Fruit fly (Drosophila melanogaster): Measurements from ENCODE around the gene Sfp70A4.

The Sfp70A4 gene

dm6 chr3L:13262250-13262649 lies 34.4 kb downstream of the Sfp70A4 start (continued):
- peak; percentile 58; the same call in 2 of the 3 replicates for TF ChIP-seq CG6163 (GFP tag; IDR thresholded peaks at IDR 0.05)
- no peak for TF ChIP-seq Sox14 (GFP tag; optimal IDR thresholded peaks at IDR 0.05)
- TF ChIP-seq CG10669 (GFP tag; optimal IDR thresholded peaks at IDR 0.05): no peak
- TF ChIP-seq pdm3 (GFP tag; optimal IDR thresholded peaks at IDR 0.05): peak; percentile 12
- no peak for TF ChIP-seq acj6 (GFP tag; optimal IDR thresholded peaks at IDR 0.05)
- TF ChIP-seq CG11762 (GFP tag; optimal IDR thresholded peaks at IDR 0.05; ENCODE audit: insufficient read depth): no peak
- peak; percentile 61 for TF ChIP-seq CG8119 (GFP tag; IDR thresholded peaks at IDR 0.05)

dm6 chr3L:13260718-13261318 lies 35.8 kb downstream of the Sfp70A4 start:
- TF ChIP-seq CG31627 (GFP tag; optimal IDR thresholded peaks at IDR 0.05) (no peak), svp (GFP tag) (peak; percentile 94), vri (GFP tag; optimal IDR thresholded peaks at IDR 0.05) (peak; percentile 27)

- TF ChIP-seq Eip78C (GFP tag): peak; percentile 44
- TF ChIP-seq fkh (GFP tag; optimal IDR thresholded peaks at IDR 0.05): peak; percentile 63
- TF ChIP-seq CG3032 (tag; optimal IDR thresholded peaks at IDR 0.05): no peak
Measured at dm6 chr3L:13259617-13260016, 37.0 kb downstream of the Sfp70A4 start.

dm6 chr3L:13256159-13256558 lies 40.5 kb downstream of the Sfp70A4 start:
- TF ChIP-seq CG6163 (GFP tag; IDR thresholded peaks at IDR 0.05): no peak
- TF ChIP-seq Sox14 (GFP tag; optimal IDR thresholded peaks at IDR 0.05): no peak
- TF ChIP-seq OdsH (GFP tag; optimal IDR thresholded peaks at IDR 0.05): no peak
- no peak for TF ChIP-seq CG4318 (GFP tag; optimal IDR thresholded peaks at IDR 0.05)
- no peak for TF ChIP-seq CG3919 (GFP tag; optimal IDR thresholded peaks at IDR 0.05)
- no peak for TF ChIP-seq fd59A (GFP tag; optimal IDR thresholded peaks at IDR 0.05)
- no peak for TF ChIP-seq cyc (GFP tag; optimal IDR thresholded peaks at IDR 0.05)
- no peak for TF ChIP-seq lz (GFP tag; optimal IDR thresholded peaks at IDR 0.05)
- TF ChIP-seq CG3032 (tag; optimal IDR thresholded peaks at IDR 0.05): no peak
- no peak for TF ChIP-seq CG1621 (tag; optimal IDR thresholded peaks at IDR 0.05)
- peak; percentile 9 for TF ChIP-seq net (GFP tag; optimal IDR thresholded peaks at IDR 0.05)
- no peak for TF ChIP-seq CG31627 (GFP tag; optimal IDR thresholded peaks at IDR 0.05)
- TF ChIP-seq Ets21C (GFP tag; optimal IDR thresholded peaks at IDR 0.05): no peak
- peak in 1 of 2 experiments; percentile 13 for TF ChIP-seq salr (GFP tag; optimal IDR thresholded peaks at IDR 0.05)
- no peak for TF ChIP-seq CG10631 (GFP tag; optimal IDR thresholded peaks at IDR 0.05)
- TF ChIP-seq CG6854 (GFP tag; optimal IDR thresholded peaks at IDR 0.05): peak; percentile 98
- TF ChIP-seq CG8632 (GFP tag; optimal IDR thresholded peaks at IDR 0.05): no peak

- TF ChIP-seq pdm3 (GFP tag; optimal IDR thresholded peaks at IDR 0.05): no peak
- 0 out of 3 replicates have a peak, but pooled peaks have one; percentile 5 for TF ChIP-seq CG6163 (GFP tag; IDR thresholded peaks at IDR 0.05)
- peak; percentile 33 for TF ChIP-seq CG10631 (GFP tag; optimal IDR thresholded peaks at IDR 0.05)
- peak; percentile 40 for TF ChIP-seq topi (GFP tag; optimal IDR thresholded peaks at IDR 0.05)
- peak; percentile 1 for TF ChIP-seq OdsH (GFP tag; optimal IDR thresholded peaks at IDR 0.05)
- TF ChIP-seq ss (GFP tag; optimal IDR thresholded peaks at IDR 0.05): peak in 1 of 2 experiments; percentile 39
- TF ChIP-seq net (GFP tag; optimal IDR thresholded peaks at IDR 0.05): no peak
- TF ChIP-seq Ets96B (tag; optimal IDR thresholded peaks at IDR 0.05): no peak
- TF ChIP-seq dsx (GFP tag; optimal IDR thresholded peaks at IDR 0.05; ENCODE audit: poor library complexity, severe bottlenecking): peak; percentile 12
- TF ChIP-seq Eip78C (GFP tag): peak; percentile 69
- peak; percentile 1 for TF ChIP-seq vri (GFP tag; optimal IDR thresholded peaks at IDR 0.05)
- TF ChIP-seq svp (GFP tag): peak; percentile 61
- TF ChIP-seq CG4318 (GFP tag; optimal IDR thresholded peaks at IDR 0.05): peak; percentile 0
- TF ChIP-seq fd59A (GFP tag; optimal IDR thresholded peaks at IDR 0.05): peak; percentile 3
- no peak for TF ChIP-seq Met (GFP tag; optimal IDR thresholded peaks at IDR 0.05)
- TF ChIP-seq lz (GFP tag; optimal IDR thresholded peaks at IDR 0.05): peak; percentile 12
- peak; percentile 47 for TF ChIP-seq CG6854 (GFP tag; optimal IDR thresholded peaks at IDR 0.05)
- peak; percentile 41 for TF ChIP-seq CG32006 (GFP tag; optimal IDR thresholded peaks at IDR 0.05)
Measured at dm6 chr3L:13255393-13256078, 41.1 kb downstream of the Sfp70A4 start.

Measured in whole organism, prepupa.